Worm (Caenorhabditis elegans) whole organism, mixed stage, embryonic: ENCODE data around the gene R02E12.12.
A peak's percentile ranks its signal among the peaks of the same experiment; 100 is the strongest.

Source experiments
- M03D4.4 ChIP-seq: sonication (generic microtip); optimal IDR thresholded peaks from 2 replicates; lab custom pipeline; 2017; ENCODE audit warnings: mild to moderate bottlenecking, missing genetic modification characterization, missing compliant biosample characterization
- bed-3 ChIP-seq: fragments of 200-800 bp; sonication (Bioruptor generic); optimal IDR thresholded peaks from 3 replicates; lab custom pipeline; 2018; ENCODE audit warnings: mild to moderate bottlenecking, missing genetic modification characterization, moderate library complexity, missing compliant biosample characterization
- blmp-1 ChIP-seq: fragments of 150-350 bp; optimal IDR thresholded peaks from 2 replicates; lab custom pipeline; 2014; ENCODE audit warnings: missing biosample characterization, missing genetic modification characterization
- ceh-39 ChIP-seq: fragments of 150-350 bp; optimal IDR thresholded peaks from 2 replicates; lab custom pipeline; 2014; ENCODE audit warnings: missing biosample characterization, missing genetic modification characterization
- ceh-43 ChIP-seq: fragments of 200-800 bp; sonication (Bioruptor generic); optimal IDR thresholded peaks from 2 replicates; lab custom pipeline; 2018; ENCODE audit warnings: mild to moderate bottlenecking, missing genetic modification characterization, moderate library complexity, missing compliant biosample characterization
- ceh-83 ChIP-seq: fragments of 200-800 bp; sonication (Bioruptor generic); optimal IDR thresholded peaks from 2 replicates; lab custom pipeline; 2018; ENCODE audit warnings: mild to moderate bottlenecking, missing genetic modification characterization, missing compliant biosample characterization
- ces-1 ChIP-seq: fragments of 150-350 bp; optimal IDR thresholded peaks from 2 replicates; lab custom pipeline; 2014; ENCODE audit warnings: missing biosample characterization, missing genetic modification reagents, missing genetic modification characterization
- cnd-1 ChIP-seq: fragments of 200-800 bp; sonication (Bioruptor generic); optimal IDR thresholded peaks from 2 replicates; lab custom pipeline; 2018; ENCODE audit warnings: mild to moderate bottlenecking, missing genetic modification characterization, missing compliant biosample characterization
- drap-1 ChIP-seq: fragments of 200-800 bp; sonication (Bioruptor generic); optimal IDR thresholded peaks from 3 replicates; lab custom pipeline; 2018; ENCODE audit warnings: mild to moderate bottlenecking, missing genetic modification characterization, missing compliant biosample characterization
- elt-1 ChIP-seq: sonication (generic microtip); optimal IDR thresholded peaks from 2 replicates; lab custom pipeline; 2017; ENCODE audit warnings: missing genetic modification characterization, mild to moderate bottlenecking, missing compliant biosample characterization, antibody characterized with exemption, moderate library complexity, borderline replicate concordance; ENCODE audit not compliant: insufficient read depth
- flh-1 ChIP-seq: fragments of 200-800 bp; sonication (Bioruptor generic); optimal IDR thresholded peaks from 2 replicates; lab custom pipeline; 2018; ENCODE audit warnings: mild to moderate bottlenecking, missing genetic modification characterization, moderate library complexity, missing compliant biosample characterization
- ham-2 ChIP-seq: fragments of 200-800 bp; sonication (Bioruptor generic); optimal IDR thresholded peaks from 2 replicates; lab custom pipeline; 2018; ENCODE audit warnings: mild to moderate bottlenecking, missing genetic modification characterization, missing compliant biosample characterization
- hlh-1 ChIP-seq: fragments of 150-350 bp; optimal IDR thresholded peaks from 2 replicates; lab custom pipeline; 2014; ENCODE audit warnings: missing biosample characterization, missing genetic modification reagents, missing genetic modification characterization
- lin-13 ChIP-seq: fragments of 150-350 bp; optimal IDR thresholded peaks from 2 replicates; lab custom pipeline; 2014; ENCODE audit warnings: missing biosample characterization, missing genetic modification characterization
- lin-32 ChIP-seq: fragments of 200-800 bp; sonication (Bioruptor generic); optimal IDR thresholded peaks from 2 replicates; lab custom pipeline; 2018; ENCODE audit warnings: mild to moderate bottlenecking, missing genetic modification characterization, missing compliant biosample characterization
- lsy-2 ChIP-seq: fragments of 150-350 bp; optimal IDR thresholded peaks from 2 replicates; lab custom pipeline; 2014; ENCODE audit warnings: missing biosample characterization, missing genetic modification characterization
- mep-1 ChIP-seq: fragments of 150-350 bp; optimal IDR thresholded peaks from 2 replicates; lab custom pipeline; 2017; ENCODE audit warnings: missing biosample characterization, missing genetic modification reagents, missing genetic modification characterization, inconsistent platforms
- mls-2 ChIP-seq: sonication (generic microtip); optimal IDR thresholded peaks from 2 replicates; lab custom pipeline; 2016; ENCODE audit warnings: mild to moderate bottlenecking, missing genetic modification characterization, moderate library complexity, missing compliant biosample characterization
- nhr-12 ChIP-seq: fragments of 150-350 bp; optimal IDR thresholded peaks from 2 replicates; lab custom pipeline; 2014; ENCODE audit warnings: missing biosample characterization, missing genetic modification characterization
- nhr-2 ChIP-seq: fragments of 150-350 bp; optimal IDR thresholded peaks from 2 replicates; lab custom pipeline; 2014; ENCODE audit warnings: missing biosample characterization, missing genetic modification characterization
- nhr-28 ChIP-seq: fragments of 150-350 bp; optimal IDR thresholded peaks from 2 replicates; lab custom pipeline; 2014; ENCODE audit warnings: missing biosample characterization, missing genetic modification characterization
- nhr-76 ChIP-seq: sonication (generic microtip); optimal IDR thresholded peaks from 2 replicates; lab custom pipeline; 2017; ENCODE audit warnings: missing biosample characterization, missing genetic modification characterization
- pha-4 ChIP-seq: fragments of 150-350 bp; optimal IDR thresholded peaks from 2 replicates; lab custom pipeline; 2018; ENCODE audit warnings: missing biosample characterization, missing genetic modification reagents, missing genetic modification characterization
- sem-2 ChIP-seq: fragments of 200-800 bp; sonication (Bioruptor generic); optimal IDR thresholded peaks from 2 replicates; lab custom pipeline; 2018; ENCODE audit warnings: mild to moderate bottlenecking, missing genetic modification characterization, missing compliant biosample characterization
- snpc-4 ChIP-seq: fragments of 150-350 bp; optimal IDR thresholded peaks from 2 replicates; lab custom pipeline; 2014; ENCODE audit warnings: missing biosample characterization, missing genetic modification characterization
- sptf-1 ChIP-seq: sonication (generic microtip); optimal IDR thresholded peaks from 2 replicates; lab custom pipeline; 2017; ENCODE audit warnings: mild to moderate bottlenecking, missing genetic modification characterization, moderate library complexity, missing compliant biosample characterization
- tbx-8 ChIP-seq: fragments of 200-800 bp; sonication (Bioruptor generic); optimal IDR thresholded peaks from 2 replicates; lab custom pipeline; 2018; ENCODE audit warnings: mild to moderate bottlenecking, missing genetic modification characterization, moderate library complexity, missing compliant biosample characterization
- unc-120 ChIP-seq: sonication (generic microtip); optimal IDR thresholded peaks from 2 replicates; lab custom pipeline; 2017; ENCODE audit warnings: missing genetic modification characterization, missing compliant biosample characterization; ENCODE audit not compliant: poor library complexity, severe bottlenecking
- unc-39 ChIP-seq: fragments of 150-350 bp; optimal IDR thresholded peaks from 2 replicates; lab custom pipeline; 2014; ENCODE audit warnings: missing biosample characterization, missing genetic modification characterization
- unc-62 ChIP-seq: fragments of 150-350 bp; optimal IDR thresholded peaks from 2 replicates; lab custom pipeline; 2014; ENCODE audit warnings: missing biosample characterization, missing genetic modification reagents, missing genetic modification characterization
- ztf-11 ChIP-seq: fragments of 150-350 bp; optimal IDR thresholded peaks from 2 replicates; lab custom pipeline; 2014; ENCODE audit warnings: missing biosample characterization, missing genetic modification characterization

The R02E12.12 gene

DNA sequence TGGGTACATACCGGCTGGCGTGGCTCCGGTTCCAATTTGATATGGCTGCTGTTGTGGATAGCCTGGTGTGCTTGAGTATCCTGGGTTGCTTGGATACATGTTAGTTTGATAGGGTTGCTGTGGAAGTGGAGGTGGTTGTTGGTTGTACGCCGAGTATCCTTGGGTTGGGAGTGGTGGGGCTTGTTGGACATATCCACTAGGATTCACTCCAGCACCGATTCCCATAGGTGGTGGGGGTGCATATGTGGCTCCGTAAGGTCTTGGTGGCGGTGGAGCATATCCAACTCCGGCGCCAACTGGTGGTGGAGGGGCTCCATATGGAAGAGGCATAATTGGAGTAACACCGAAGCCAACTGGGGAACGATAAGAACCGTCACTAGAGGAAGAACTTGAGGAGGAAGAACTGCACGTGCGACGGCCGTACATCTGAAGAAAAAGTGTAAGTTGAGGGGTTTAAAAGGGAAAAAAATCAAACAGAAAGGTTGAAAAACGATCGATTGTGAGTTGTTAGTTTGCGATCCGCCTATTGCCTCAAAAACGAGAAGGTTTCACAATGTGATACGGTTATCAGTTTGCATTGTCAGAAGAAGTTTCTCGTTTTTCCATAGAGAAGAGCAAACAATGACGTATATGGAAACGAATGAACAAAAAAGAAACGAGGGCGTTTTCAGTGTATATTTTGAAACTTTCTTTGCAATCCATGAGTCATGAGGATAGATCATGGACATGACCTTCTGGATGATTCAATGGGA, 34.9 kb upstream of the R02E12.12 start, which contains the start of gene C16B8.3:
Gene C16B8.3, minus strand, starts transcription at position 426 of the 752 bp plus-strand sequence.
- TF ChIP-seq ztf-11 (no peak), sem-2 (GFP tag; lab: Kevin White, UChicago) (no peak), lsy-2 (tag; lab: Kevin White, UChicago) (no peak), unc-120 (tag; lab: Kevin White, UChicago) (no peak), nhr-12 (tag; lab: Kevin White, UChicago) (no peak), mep-1 (no peak), ces-1 (GFP tag; lab: Kevin White, UChicago) (no peak)
- TF ChIP-seq, all 35 proteins: peak for 0

DNA sequence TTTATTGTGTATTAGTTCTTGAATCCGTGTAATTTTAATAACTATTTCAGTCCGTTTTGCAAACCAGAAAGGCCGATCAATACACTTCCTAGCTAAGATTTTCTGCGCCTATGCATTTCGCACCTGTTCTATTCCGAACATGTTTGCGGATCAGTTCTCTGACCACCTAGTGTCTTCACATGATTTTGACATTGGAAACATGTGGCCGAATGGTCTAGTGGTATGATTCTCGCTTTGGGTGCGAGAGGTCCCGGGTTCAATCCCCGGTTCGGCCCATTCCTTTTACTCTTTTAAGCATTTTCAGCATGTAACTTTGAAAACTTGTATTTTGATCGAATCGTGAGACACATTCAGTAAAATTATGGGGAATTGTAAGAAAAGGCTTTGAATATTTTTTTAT, 34.0 kb upstream of the R02E12.12 start:
- no peak for TF ChIP-seq nhr-2
- no peak for TF ChIP-seq mls-2 (tag; lab: Kevin White, UChicago)
- TF ChIP-seq unc-120 (tag; lab: Kevin White, UChicago): peak; percentile 38
- peak; percentile 57 for TF ChIP-seq sptf-1 (tag; lab: Kevin White, UChicago)
- peak; percentile 37 for TF ChIP-seq lin-32
- peak; percentile 59 for TF ChIP-seq drap-1 (GFP tag; lab: Kevin White, UChicago)
- no peak for TF ChIP-seq snpc-4 (tag; lab: Kevin White, UChicago)
- peak; percentile 52 for TF ChIP-seq pha-4 (tag; lab: Kevin White, UChicago)
- TF ChIP-seq elt-1 (tag; lab: Kevin White, UChicago): no peak
- TF ChIP-seq M03D4.4 (tag; lab: Kevin White, UChicago): peak; percentile 56
- peak; percentile 72 for TF ChIP-seq cnd-1 (tag; lab: Kevin White, UChicago)
- TF ChIP-seq bed-3 (GFP tag; lab: Kevin White, UChicago): no peak
- peak; percentile 74 for TF ChIP-seq ceh-83 (GFP tag; lab: Kevin White, UChicago)
- TF ChIP-seq lin-13 (tag; lab: Kevin White, UChicago): peak; percentile 25
- TF ChIP-seq hlh-1 (tag; lab: Kevin White, UChicago): peak; percentile 44
- TF ChIP-seq sem-2 (GFP tag; lab: Kevin White, UChicago): no peak
- TF ChIP-seq, all 35 proteins: peak for 10

DNA sequence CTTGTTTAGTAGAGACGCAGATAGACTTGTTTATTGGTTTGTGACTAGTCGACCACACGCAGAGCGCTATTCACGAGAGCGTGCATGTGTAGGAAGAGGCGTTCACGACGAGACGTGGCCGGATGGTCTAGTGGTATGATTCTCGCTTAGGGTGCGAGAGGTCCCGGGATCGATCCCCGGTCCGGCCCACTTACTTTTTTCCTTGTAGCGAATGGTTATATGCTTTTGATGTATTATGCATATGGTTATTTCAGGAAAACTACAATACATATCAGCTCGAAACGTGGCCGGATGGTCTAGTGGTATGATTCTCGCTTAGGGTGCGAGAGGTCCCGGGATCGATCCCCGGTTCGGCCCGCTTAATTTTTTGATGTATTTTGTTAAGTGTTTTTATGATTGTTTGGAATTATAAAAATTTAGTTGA, 33.3 kb upstream of the R02E12.12 start:
- TF ChIP-seq pha-4 (tag; lab: Kevin White, UChicago) (peak; percentile 81), M03D4.4 (tag; lab: Kevin White, UChicago) (peak; percentile 91), hlh-1 (tag; lab: Kevin White, UChicago) (no peak), flh-1 (GFP tag; lab: Kevin White, UChicago) (peak; percentile 50), sem-2 (GFP tag; lab: Kevin White, UChicago) (peak; percentile 86), cnd-1 (tag; lab: Kevin White, UChicago) (peak; percentile 94), sptf-1 (tag; lab: Kevin White, UChicago) (peak; percentile 94), ztf-11 (peak; percentile 66), nhr-2 (no peak), ces-1 (GFP tag; lab: Kevin White, UChicago) (peak; percentile 46), bed-3 (GFP tag; lab: Kevin White, UChicago) (peak; percentile 74), elt-1 (tag; lab: Kevin White, UChicago) (no peak), lin-13 (tag; lab: Kevin White, UChicago) (peak; percentile 82), lsy-2 (tag; lab: Kevin White, UChicago) (no peak), ceh-43 (GFP tag; lab: Kevin White, UChicago) (peak; percentile 83), snpc-4 (tag; lab: Kevin White, UChicago) (no peak), mep-1 (peak; percentile 6), nhr-28 (peak; percentile 9), unc-120 (tag; lab: Kevin White, UChicago) (peak; percentile 93), mls-2 (tag; lab: Kevin White, UChicago) (peak; percentile 94), nhr-76 (tag; lab: Kevin White, UChicago) (no peak), ceh-39 (tag; lab: Kevin White, UChicago) (peak; percentile 7), unc-62 (GFP tag; lab: Kevin White, UChicago) (peak; percentile 56), ham-2 (GFP tag; lab: Kevin White, UChicago) (peak; percentile 83), tbx-8 (GFP tag; lab: Kevin White, UChicago) (peak; percentile 86), lin-32 (peak; percentile 81), ceh-83 (GFP tag; lab: Kevin White, UChicago) (peak; percentile 88), unc-39 (tag; lab: Kevin White, UChicago) (peak; percentile 53), drap-1 (GFP tag; lab: Kevin White, UChicago) (peak; percentile 92), blmp-1 (no peak)
